Fruit fly (Drosophila melanogaster) whole organism, pupa: ENCODE measurements around the gene CG2887.

Experiments used
- CG10348 ChIP-seq: fragments of 200-800 bp; sonication (Bioruptor generic); IDR thresholded peaks from 2 replicates; pipeline ENCODE4 v1.3.6; 2022; ENCODE audit warnings: missing biosample characterization, missing genetic modification characterization
- CG12605 ChIP-seq: fragments of 200-800 bp; sonication (Bioruptor generic); IDR thresholded peaks from 2 replicates; pipeline ENCODE4 v1.3.6; 2022; ENCODE audit warnings: missing biosample characterization, missing genetic modification characterization
- CG13204 ChIP-seq: fragments of 200-800 bp; sonication (Bioruptor generic); optimal IDR thresholded peaks from 2 replicates; lab custom pipeline; 2018; ENCODE audit warnings: missing biosample characterization, mild to moderate bottlenecking, missing genetic modification characterization, moderate library complexity
- CG14655 ChIP-seq: fragments of 200-800 bp; sonication (Bioruptor generic); optimal IDR thresholded peaks from 3 replicates; lab custom pipeline; 2017; ENCODE audit warnings: mild to moderate bottlenecking, missing biosample characterization, missing genetic modification reagents, missing genetic modification characterization
- CG15710 ChIP-seq: fragments of 200-800 bp; sonication (Bioruptor generic); optimal IDR thresholded peaks from 2 replicates; lab custom pipeline; 2018; ENCODE audit warnings: missing biosample characterization, mild to moderate bottlenecking, missing genetic modification characterization, moderate library complexity
- CG17806 ChIP-seq: fragments of 200-800 bp; sonication (Bioruptor generic); optimal IDR thresholded peaks from 2 replicates; lab custom pipeline; 2018; ENCODE audit warnings: missing biosample characterization, mild to moderate bottlenecking, missing genetic modification characterization, moderate library complexity
- CG34367 ChIP-seq: fragments of 200-800 bp; sonication (Bioruptor generic); optimal IDR thresholded peaks from 2 replicates; lab custom pipeline; 2018; ENCODE audit warnings: missing biosample characterization, mild to moderate bottlenecking, missing genetic modification characterization
- CG4496 ChIP-seq: fragments of 200-800 bp; sonication (Bioruptor generic); IDR thresholded peaks from 3 replicates; pipeline ENCODE4 v1.3.6; 2022; ENCODE audit warnings: missing biosample characterization, missing genetic modification characterization
- CG8159 ChIP-seq: fragments of 200-800 bp; sonication (Bioruptor generic); optimal IDR thresholded peaks from 3 replicates; lab custom pipeline; 2018; ENCODE audit warnings: missing biosample characterization, mild to moderate bottlenecking, missing genetic modification characterization, moderate library complexity
- CG8301 ChIP-seq: fragments of 200-800 bp; sonication (Bioruptor generic); optimal IDR thresholded peaks from 2 replicates; lab custom pipeline; 2018; ENCODE audit warnings: missing biosample characterization, mild to moderate bottlenecking, missing genetic modification characterization
- CG9948 ChIP-seq: fragments of 200-800 bp; sonication (Bioruptor generic); optimal IDR thresholded peaks from 2 replicates; lab custom pipeline; 2018; ENCODE audit warnings: missing biosample characterization, mild to moderate bottlenecking, missing genetic modification characterization, moderate library complexity
- D1 ChIP-seq: fragments of 200-800 bp; sonication (Bioruptor generic); optimal IDR thresholded peaks from 2 replicates; lab custom pipeline; 2018; ENCODE audit warnings: missing biosample characterization, mild to moderate bottlenecking, missing genetic modification characterization, moderate library complexity
- EcR ChIP-seq: fragments of 200-800 bp; sonication (Bioruptor generic); optimal IDR thresholded peaks from 3 replicates; lab custom pipeline; 2019; ENCODE audit warnings: missing biosample characterization, missing genetic modification characterization, mild to moderate bottlenecking, moderate library complexity, missing genetic modification reagents
- Ets98B ChIP-seq: fragments of 200-800 bp; sonication (Bioruptor generic); IDR thresholded peaks from 2 replicates; pipeline ENCODE4 v1.3.6; 2022; ENCODE audit warnings: missing biosample characterization, missing genetic modification characterization
- Pif1A ChIP-seq: fragments of 200-800 bp; sonication (Bioruptor generic); optimal IDR thresholded peaks from 3 replicates; lab custom pipeline; 2016; ENCODE audit warnings: missing biosample characterization, missing genetic modification characterization
- Pif1B ChIP-seq: fragments of 200-800 bp; sonication (Bioruptor generic); optimal IDR thresholded peaks from 3 replicates; lab custom pipeline; 2016; ENCODE audit warnings: missing biosample characterization, missing genetic modification characterization
- Snoo ChIP-seq: fragments of 200-800 bp; sonication (Bioruptor generic); optimal IDR thresholded peaks from 3 replicates; lab custom pipeline; 2017; ENCODE audit warnings: missing biosample characterization, mild to moderate bottlenecking, missing genetic modification characterization, inconsistent platforms
- fd96Ca ChIP-seq: fragments of 200-800 bp; sonication (Bioruptor generic); IDR thresholded peaks from 3 replicates; pipeline ENCODE4 v1.3.6; 2022; ENCODE audit warnings: missing biosample characterization, missing genetic modification characterization
- gl ChIP-seq: fragments of 200-800 bp; sonication (Bioruptor generic); optimal IDR thresholded peaks from 2 replicates; lab custom pipeline; 2018; ENCODE audit warnings: missing biosample characterization, mild to moderate bottlenecking, missing genetic modification characterization
- rn ChIP-seq: fragments of 200-800 bp; sonication (Bioruptor generic); IDR thresholded peaks from 2 replicates; pipeline ENCODE4 v1.3.6; 2022; ENCODE audit warnings: missing biosample characterization, missing genetic modification characterization

CG2887 gene

DNA sequence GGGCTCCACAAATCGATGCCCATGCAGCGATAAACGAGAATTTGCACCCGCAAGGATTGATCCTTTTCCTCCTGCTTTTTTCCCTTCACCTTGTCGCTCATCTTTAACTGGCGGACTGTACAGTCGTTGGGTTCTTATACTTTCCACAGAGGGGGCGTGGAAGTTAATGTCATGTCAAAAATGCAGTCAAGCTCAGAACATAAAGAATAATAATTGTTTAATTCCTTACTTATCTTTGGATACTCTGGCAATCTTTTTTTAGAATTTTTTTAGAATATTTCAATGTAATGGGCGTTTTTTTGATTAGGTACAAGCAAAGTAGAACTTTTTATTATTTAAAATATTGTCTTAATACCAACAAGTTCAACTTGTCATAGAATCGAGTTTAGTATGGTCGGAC, 18.7 kb downstream of the CG2887 start, which contains the start of gene Or9a:
TSS of gene Or9a (minus strand) at position 101 of the 400 bp plus-strand sequence.
- TF ChIP-seq CG8159 (tag; lab: Kevin White, UChicago), result no peak
- no peak for TF ChIP-seq Snoo (tag; lab: Kevin White, UChicago)
- no peak for TF ChIP-seq fd96Ca (GFP tag; lab: Robert Waterston, UW)
- TF ChIP-seq rn (GFP tag; lab: Robert Waterston, UW), result no peak
- TF ChIP-seq Ets98B (GFP tag; lab: Robert Waterston, UW), result no peak
- no peak for TF ChIP-seq CG10348
- TF ChIP-seq CG4496 (GFP tag; lab: Robert Waterston, UW), result no peak
- TF ChIP-seq EcR (GFP tag; lab: Kevin White, UChicago), result no peak
- no peak for TF ChIP-seq CG9948 (tag; lab: Kevin White, UChicago)
- no peak for TF ChIP-seq CG17806 (tag; lab: Kevin White, UChicago)
- no peak for TF ChIP-seq CG13204 (GFP tag; lab: Kevin White, UChicago)
- TF ChIP-seq Pif1A (GFP tag; lab: Kevin White, UChicago), result no peak
- TF ChIP-seq CG8301, result no peak
- TF ChIP-seq CG15710 (tag; lab: Kevin White, UChicago), result no peak
- no peak for TF ChIP-seq D1
- no peak for TF ChIP-seq CG14655 (GFP tag; lab: Kevin White, UChicago)
- no peak for TF ChIP-seq Pif1B (GFP tag; lab: Kevin White, UChicago)
- no peak for TF ChIP-seq CG12605
- TF ChIP-seq CG34367 (tag; lab: Kevin White, UChicago), result no peak

DNA sequence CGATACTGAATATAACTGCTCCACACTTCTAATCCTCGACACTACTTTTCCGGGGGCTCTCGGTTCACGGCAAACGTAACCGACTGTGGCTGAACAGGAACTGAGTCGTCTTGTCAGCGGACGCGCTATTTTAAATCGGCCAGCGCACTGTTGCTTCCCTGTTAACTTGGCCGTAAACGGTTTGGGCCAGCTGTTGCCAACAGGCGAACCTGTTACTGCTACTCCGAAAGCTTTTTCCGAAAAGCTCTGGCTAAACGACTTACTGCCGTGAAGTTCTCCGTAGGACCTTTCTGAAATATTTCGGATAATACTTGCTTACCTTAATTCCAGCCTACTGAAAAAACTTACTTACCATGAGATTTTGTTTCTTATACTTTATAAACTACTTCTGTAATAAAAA, 23.5 kb downstream of the CG2887 start, which contains the start of gene CG32683:
TSS of gene CG32683 (minus strand) at position 101 of the 400 bp plus-strand sequence.
- TF ChIP-seq Ets98B (GFP tag; lab: Robert Waterston, UW) (no peak), CG13204 (GFP tag; lab: Kevin White, UChicago) (no peak), CG34367 (tag; lab: Kevin White, UChicago) (no peak), Pif1B (GFP tag; lab: Kevin White, UChicago) (no peak), CG15710 (tag; lab: Kevin White, UChicago) (no peak), CG14655 (GFP tag; lab: Kevin White, UChicago) (no peak), Snoo (tag; lab: Kevin White, UChicago) (no peak), CG17806 (tag; lab: Kevin White, UChicago) (no peak), Pif1A (GFP tag; lab: Kevin White, UChicago) (no peak), D1 (no peak), CG9948 (tag; lab: Kevin White, UChicago) (no peak), EcR (GFP tag; lab: Kevin White, UChicago) (no peak), CG4496 (GFP tag; lab: Robert Waterston, UW) (no peak), rn (GFP tag; lab: Robert Waterston, UW) (no peak)

DNA sequence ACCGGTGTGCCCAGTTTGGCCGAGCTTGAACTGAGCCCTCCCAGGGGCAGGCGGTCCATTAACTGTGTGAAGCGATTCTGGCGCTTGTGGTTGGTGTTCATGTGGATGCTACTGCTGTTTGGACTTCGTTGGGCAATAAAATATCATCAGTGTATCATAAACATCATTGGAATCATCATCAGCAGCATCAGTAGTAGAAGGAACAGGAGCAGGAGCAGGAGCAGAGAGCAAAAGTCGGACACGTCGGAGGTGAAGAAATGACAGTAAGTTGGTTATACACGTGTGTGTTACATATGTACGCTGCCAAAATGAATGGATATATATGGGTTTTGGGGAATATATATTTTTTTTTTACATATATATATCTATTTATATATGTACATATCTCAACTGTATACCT, 45.6 kb downstream of the CG2887 start, which contains the start of gene CG12640:
TSS of gene CG12640 (minus strand) at position 101 of the 400 bp plus-strand sequence.
- TF ChIP-seq CG14655 (GFP tag; lab: Kevin White, UChicago) (no peak), Ets98B (GFP tag; lab: Robert Waterston, UW) (no peak), gl (no peak), Pif1B (GFP tag; lab: Kevin White, UChicago) (no peak), CG12605 (no peak), EcR (GFP tag; lab: Kevin White, UChicago) (no peak), D1 (no peak), CG9948 (tag; lab: Kevin White, UChicago) (no peak)
